Worm (Caenorhabditis elegans): ENCODE results near the gene F59F4.3.

The F59F4.3 gene

DNA sequence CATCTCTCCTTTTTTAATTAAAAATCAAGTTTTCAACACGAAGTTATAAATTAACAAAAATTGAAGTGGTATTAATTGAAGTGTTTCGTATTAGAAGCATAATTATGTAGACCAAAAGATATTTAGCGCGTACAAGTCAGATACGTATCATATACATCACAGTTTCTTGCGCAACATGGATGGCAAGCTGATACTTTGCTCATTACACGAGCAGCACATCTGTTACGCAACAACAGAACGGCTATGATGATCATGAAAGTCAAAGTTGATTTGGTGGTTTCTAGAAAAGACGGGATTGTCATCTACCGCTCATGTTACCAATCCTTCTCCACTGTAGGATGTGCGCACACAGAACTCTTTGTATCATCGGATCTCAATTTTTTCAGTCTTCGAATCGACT lies 32.8 kb downstream of the F59F4.3 start:
- no peak for TF ChIP-seq tbp1 (GFP tag; optimal IDR thresholded peaks at IDR 0.05)
- no peak for TF ChIP-seq hmg-20 (GFP tag; IDR thresholded peaks at IDR 0.05)
- no peak for TF ChIP-seq nfya-2 (GFP tag; IDR thresholded peaks at IDR 0.05)
- no peak for TF ChIP-seq unc-130 (GFP tag; optimal IDR thresholded peaks at IDR 0.05)
- TF ChIP-seq F23B12.7 (tag; optimal IDR thresholded peaks at IDR 0.05; ENCODE audit: insufficient read depth), result no peak
- no peak for TF ChIP-seq C06A6.2 (GFP tag; conservative IDR thresholded peaks at IDR 0.05)
- TF ChIP-seq efl-1 (GFP tag; optimal IDR thresholded peaks at IDR 0.05), result no peak
- no peak for TF ChIP-seq nhr-179 (tag; optimal IDR thresholded peaks at IDR 0.05)
- no peak for TF ChIP-seq F55B11.4 (tag; optimal IDR thresholded peaks at IDR 0.05; ENCODE audit: borderline replicate concordance, insufficient read depth)
- no peak for TF ChIP-seq hlh-12 (tag; optimal IDR thresholded peaks at IDR 0.05)
- no peak for TF ChIP-seq unc-62 (GFP tag; optimal IDR thresholded peaks at IDR 0.05)
- no peak for TF ChIP-seq dox-1 (GFP tag; IDR thresholded peaks at IDR 0.05)
- TF ChIP-seq F39B2.1 (GFP tag; IDR thresholded peaks at IDR 0.05), result no peak
- no peak for TF ChIP-seq rec-8 (tag; optimal IDR thresholded peaks at IDR 0.05)

DNA sequence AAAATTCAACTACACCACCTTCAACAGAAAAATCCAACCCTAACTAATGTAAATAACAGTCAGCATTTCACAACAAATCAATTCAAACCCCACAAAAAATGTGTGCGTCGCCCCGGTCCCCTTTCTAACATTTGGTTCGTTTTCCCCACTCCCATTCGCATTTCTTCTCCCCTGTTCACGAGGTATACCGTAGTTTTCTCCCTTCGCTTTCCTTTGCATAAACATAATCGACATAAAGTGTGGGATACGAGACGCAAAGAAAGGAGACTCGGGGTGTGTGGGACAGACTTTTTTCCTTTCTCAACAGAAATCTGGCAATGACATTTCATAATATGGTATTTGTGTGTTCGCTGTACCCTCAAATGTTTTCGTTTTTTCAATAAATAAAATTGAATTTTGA lies 36.1 kb downstream of the F59F4.3 start:
- no peak for TF ChIP-seq madf-8 (GFP tag; conservative IDR thresholded peaks at IDR 0.05)

DNA sequence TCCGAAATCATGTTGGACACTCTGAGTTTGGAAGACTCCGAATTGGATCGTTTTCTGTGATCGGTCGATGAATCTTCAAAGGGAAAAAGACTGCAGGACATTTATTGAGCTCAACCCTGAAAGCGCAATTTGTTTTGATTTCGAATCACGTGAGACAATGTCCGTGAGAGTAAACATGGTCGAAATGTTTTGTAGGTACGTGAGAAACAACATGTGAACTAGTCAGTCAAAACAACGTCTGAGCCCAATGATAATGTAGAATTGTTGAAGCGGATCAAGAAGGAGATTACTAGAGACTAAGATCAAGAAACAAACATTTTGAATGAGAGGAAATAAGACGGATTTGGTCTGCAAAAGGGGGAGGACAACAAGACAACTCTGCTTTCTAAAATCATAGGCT lies 43.3 kb downstream of the F59F4.3 start, which contains the start of gene Y7A5A.7:
Gene Y7A5A.7 (minus strand): TSS at position 101 of the 400 bp plus-strand sequence.
- TF ChIP-seq xnd-1 (tag; optimal IDR thresholded peaks at IDR 0.05) (no peak), lsl-1 (GFP tag; optimal IDR thresholded peaks at IDR 0.05) (no peak), T07F8.4 (tag; optimal IDR thresholded peaks at IDR 0.05) (no peak), lin-40 (tag; optimal IDR thresholded peaks at IDR 0.05) (no peak), atf-7 (tag; optimal IDR thresholded peaks at IDR 0.05) (no peak), F49E8.2 (tag; optimal IDR thresholded peaks at IDR 0.05; ENCODE audit: insufficient read depth) (no peak), nhr-27 (tag; optimal IDR thresholded peaks at IDR 0.05) (no peak), egl-18 (GFP tag; IDR thresholded peaks at IDR 0.05) (no peak), ceh-40 (GFP tag; IDR thresholded peaks at IDR 0.05) (no peak)

DNA sequence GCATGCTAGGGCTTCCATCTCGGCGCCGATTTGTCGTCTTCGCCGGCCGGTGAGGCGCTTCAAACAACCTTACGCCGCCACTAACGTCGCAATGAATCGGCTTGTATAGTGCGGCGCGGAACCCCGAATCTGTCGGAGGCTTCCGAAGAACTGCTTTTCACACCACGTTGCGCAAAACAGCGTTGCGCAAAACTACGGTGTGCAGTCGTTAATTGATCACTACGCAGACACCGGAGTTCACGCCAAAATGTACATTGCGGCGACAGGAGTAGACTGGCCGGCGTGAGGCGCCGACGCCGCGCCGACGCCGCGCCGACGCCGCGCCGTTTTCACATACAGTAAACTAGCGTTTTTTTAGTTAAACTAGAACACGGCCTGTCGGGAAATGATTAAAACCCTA lies 45.6 kb downstream of the F59F4.3 start:
- TF ChIP-seq cebp-1 (GFP tag; IDR thresholded peaks at IDR 0.05) (no peak), cebp-1 (tag; optimal IDR thresholded peaks at IDR 0.05) (no peak), ceh-100 (GFP tag; IDR thresholded peaks at IDR 0.05) (no peak), repo-1 (tag; optimal IDR thresholded peaks at IDR 0.05) (no peak), hmg-1.2 (GFP tag; IDR thresholded peaks at IDR 0.05) (no peak), lin-40 (tag; optimal IDR thresholded peaks at IDR 0.05) (no peak), snpc-4 (GFP tag; optimal IDR thresholded peaks at IDR 0.05) (no peak), snpc-4 (tag; optimal IDR thresholded peaks at IDR 0.05) (peak in 2 of 4 experiments; percentile 20 to 41), mxl-1 (tag; optimal IDR thresholded peaks at IDR 0.05) (no peak), zfh-2 (GFP tag; conservative IDR thresholded peaks at IDR 0.05) (peak; percentile 64; the same call in 1 of the 2 replicates), hrde-1 (tag; optimal IDR thresholded peaks at IDR 0.05; ENCODE audit: borderline replicate concordance) (no peak), nfyb-1 (GFP tag; IDR thresholded peaks at IDR 0.05) (no peak)
